Fruit fly (Drosophila melanogaster) whole organism, pupa: Measurements from ENCODE around the gene vtd.

Experiments
- CG13204 ChIP-seq: fragments of 200-800 bp; sonication (Bioruptor generic); optimal IDR thresholded peaks from 2 replicates; lab custom pipeline; 2018; ENCODE audit warnings: missing biosample characterization, mild to moderate bottlenecking, missing genetic modification characterization, moderate library complexity
- CG32121 ChIP-seq: fragments of 200-800 bp; sonication (Bioruptor generic); IDR thresholded peaks from 2 replicates; pipeline ENCODE4 v1.3.6; 2022; ENCODE audit warnings: missing biosample characterization, missing genetic modification characterization
- D1 ChIP-seq: fragments of 200-800 bp; sonication (Bioruptor generic); optimal IDR thresholded peaks from 2 replicates; lab custom pipeline; 2018; ENCODE audit warnings: missing biosample characterization, mild to moderate bottlenecking, missing genetic modification characterization, moderate library complexity
- Pif1A ChIP-seq: fragments of 200-800 bp; sonication (Bioruptor generic); optimal IDR thresholded peaks from 3 replicates; lab custom pipeline; 2016; ENCODE audit warnings: missing biosample characterization, missing genetic modification characterization
- Snoo ChIP-seq: fragments of 200-800 bp; sonication (Bioruptor generic); optimal IDR thresholded peaks from 3 replicates; lab custom pipeline; 2017; ENCODE audit warnings: missing biosample characterization, mild to moderate bottlenecking, missing genetic modification characterization, inconsistent platforms
- gl ChIP-seq: fragments of 200-800 bp; sonication (Bioruptor generic); optimal IDR thresholded peaks from 2 replicates; lab custom pipeline; 2018; ENCODE audit warnings: missing biosample characterization, mild to moderate bottlenecking, missing genetic modification characterization

vtd gene

dm6 chr3L:27176071-27176470 lies 39.7 kb downstream of the vtd start:
- TF ChIP-seq CG32121 (GFP tag; lab: Robert Waterston, UW) (no peak), gl (no peak), CG13204 (GFP tag; lab: Kevin White, UChicago) (no peak), Pif1A (no peak), D1 (no peak), Snoo (no peak)
